Worm (Caenorhabditis elegans) whole organism, young adult: ENCODE results near the gene php-3.

Experiments
- hsf-1 ChIP-seq: fragments of 200-800 bp; sonication (Bioruptor generic); IDR thresholded peaks from 2 replicates; pipeline ENCODE4 v1.3.6; 2022; ENCODE audit warnings: missing genetic modification reagents, missing genetic modification characterization, missing compliant biosample characterization
- madf-3 ChIP-seq: fragments of 200-800 bp; sonication (Bioruptor generic); IDR thresholded peaks from 2 replicates; pipeline ENCODE4 v1.3.6; 2022; ENCODE audit warnings: missing genetic modification reagents, missing genetic modification characterization, missing compliant biosample characterization
- mxl-1 ChIP-seq: sonication (generic microtip); optimal IDR thresholded peaks from 2 replicates; lab custom pipeline; 2016; ENCODE audit warnings: missing genetic modification characterization, missing compliant biosample characterization

- TF ChIP-seq mxl-1 (no peak), madf-3 (GFP tag; lab: Robert Waterston, UW) (no peak), hsf-1 (GFP tag; lab: Robert Waterston, UW) (no peak)
These were observed 15.9 kb downstream of the php-3 start, which contains the start of gene zyg-8 for ce11 chrIII:12061413-12061812.
